Fruit fly (Drosophila melanogaster) whole organism, embryonic: ENCODE data around the gene Cpr67Fb.

ENCODE experiments used
- Adf1 ChIP-seq: fragments of 200-800 bp; sonication (Bioruptor generic); IDR thresholded peaks from 2 replicates; pipeline ENCODE4 v1.3.6; 2022; ENCODE audit warnings: missing biosample characterization, missing genetic modification characterization
- Asciz ChIP-seq: fragments of 200-800 bp; sonication (Bioruptor generic); optimal IDR thresholded peaks from 2 replicates; lab custom pipeline; 2017; ENCODE audit warnings: missing biosample characterization, mild to moderate bottlenecking, missing genetic modification characterization, missing genetic modification reagents
- Bgb ChIP-seq: fragments of 200-800 bp; sonication (Bioruptor generic); IDR thresholded peaks from 2 replicates; pipeline ENCODE4 v1.3.6; 2022; ENCODE audit warnings: missing biosample characterization, missing genetic modification characterization; ENCODE audit not compliant: partially characterized antibody
- CG11456 ChIP-seq: fragments of 200-800 bp; sonication (Bioruptor generic); IDR thresholded peaks from 3 replicates; pipeline ENCODE4 v1.3.6; 2022; ENCODE audit warnings: missing biosample characterization, missing genetic modification characterization
- CG11560 ChIP-seq: fragments of 200-800 bp; sonication (Bioruptor generic); IDR thresholded peaks from 3 replicates; pipeline ENCODE4 v1.3.6; 2022; ENCODE audit warnings: missing biosample characterization, missing genetic modification characterization
- CG12299 ChIP-seq: fragments of 200-800 bp; sonication (Bioruptor generic); optimal IDR thresholded peaks from 2 replicates; lab custom pipeline; 2018; ENCODE audit warnings: missing biosample characterization, mild to moderate bottlenecking, missing genetic modification characterization
- CG12391 ChIP-seq: fragments of 200-800 bp; sonication (Bioruptor generic); optimal IDR thresholded peaks from 3 replicates; lab custom pipeline; 2018; ENCODE audit warnings: missing biosample characterization, mild to moderate bottlenecking, missing genetic modification characterization, moderate library complexity
- CG14965 ChIP-seq: fragments of 200-800 bp; sonication (Bioruptor generic); optimal IDR thresholded peaks from 2 replicates; lab custom pipeline; 2016; ENCODE audit warnings: missing biosample characterization, missing genetic modification characterization, borderline replicate concordance
- CG1529 ChIP-seq: fragments of 200-800 bp; sonication (Bioruptor generic); optimal IDR thresholded peaks from 3 replicates; lab custom pipeline; 2018; ENCODE audit warnings: missing biosample characterization, missing genetic modification characterization
- CG1603 ChIP-seq: fragments of 200-800 bp; sonication (Bioruptor generic); optimal IDR thresholded peaks from 2 replicates; lab custom pipeline; 2019; ENCODE audit warnings: missing biosample characterization, mild to moderate bottlenecking, missing genetic modification characterization, moderate library complexity
- CG17186 ChIP-seq: fragments of 200-800 bp; sonication (Bioruptor generic); optimal IDR thresholded peaks from 3 replicates; lab custom pipeline; 2017; ENCODE audit warnings: missing biosample characterization, missing genetic modification reagents, missing genetic modification characterization
- CG17802 ChIP-seq: fragments of 200-800 bp; sonication (Bioruptor generic); optimal IDR thresholded peaks from 2 replicates; lab custom pipeline; 2018; ENCODE audit warnings: missing biosample characterization, mild to moderate bottlenecking, missing genetic modification characterization, moderate library complexity
- CG2199 ChIP-seq: fragments of 200-800 bp; sonication (Bioruptor generic); IDR thresholded peaks from 3 replicates; pipeline ENCODE4 v1.3.6; 2022; ENCODE audit warnings: missing biosample characterization, missing genetic modification characterization
- CG3407 ChIP-seq: fragments of 200-800 bp; sonication (Bioruptor generic); optimal IDR thresholded peaks from 2 replicates; lab custom pipeline; 2018; ENCODE audit warnings: missing biosample characterization, mild to moderate bottlenecking, missing genetic modification characterization
- CG3726 ChIP-seq: fragments of 200-800 bp; sonication (Bioruptor generic); IDR thresholded peaks from 3 replicates; pipeline ENCODE4, ENCODE4 v1.3.6; 2022; ENCODE audit warnings: missing biosample characterization, missing genetic modification characterization
- CG42726 ChIP-seq: fragments of 200-800 bp; sonication (Bioruptor generic); IDR thresholded peaks from 2 replicates; pipeline ENCODE4 v1.3.6; 2022; ENCODE audit warnings: missing biosample characterization, missing genetic modification characterization; ENCODE audit not compliant: partially characterized antibody
- CG6689 ChIP-seq: fragments of 200-800 bp; sonication (Bioruptor generic); IDR thresholded peaks from 2 replicates; pipeline ENCODE4 v1.3.6; 2022; ENCODE audit warnings: missing biosample characterization, missing genetic modification characterization
- CG8281 ChIP-seq: fragments of 200-800 bp; sonication (Bioruptor generic); optimal IDR thresholded peaks from 2 replicates; lab custom pipeline; 2018; ENCODE audit warnings: missing biosample characterization, mild to moderate bottlenecking, missing genetic modification characterization, moderate library complexity
- Camta ChIP-seq: fragments of 200-800 bp; sonication (Bioruptor generic); optimal IDR thresholded peaks from 2 replicates; lab custom pipeline; 2016; ENCODE audit warnings: missing biosample characterization, missing genetic modification characterization
- CkIIα-i1 ChIP-seq: fragments of 200-800 bp; sonication (Bioruptor generic); IDR thresholded peaks from 2 replicates; pipeline ENCODE4 v1.3.6; 2022; ENCODE audit warnings: missing biosample characterization, missing genetic modification characterization
- D19A ChIP-seq: fragments of 200-800 bp; optimal IDR thresholded peaks from 3 replicates; lab custom pipeline; 2019; ENCODE audit warnings: missing biosample characterization, mild to moderate bottlenecking, missing genetic modification characterization, moderate library complexity
- Dip3 ChIP-seq: fragments of 200-800 bp; sonication (Bioruptor generic); optimal IDR thresholded peaks from 3 replicates; lab custom pipeline; 2016; ENCODE audit warnings: missing biosample characterization, missing genetic modification characterization
- Dll ChIP-seq: fragments of 200-800 bp; sonication (Bioruptor generic); IDR thresholded peaks from 4 replicates; pipeline ENCODE4 v1.3.6; 2022; ENCODE audit warnings: missing biosample characterization, missing genetic modification characterization; ENCODE audit not compliant: partially characterized antibody
- Eip74EF ChIP-seq, 2 experiments: fragments of 200-800 bp in 1 of 2; fragments of >200 bp in 1 of 2; sonication (Bioruptor generic) in 1 of 2; optimal IDR thresholded peaks; 2 replicates each; lab custom pipeline; 2017 to 2019; ENCODE audit warnings: missing biosample characterization in 2 of 2, missing genetic modification characterization in 2 of 2, mild to moderate bottlenecking in 1 of 2, moderate library complexity in 1 of 2
- HLH3B ChIP-seq: fragments of 200-800 bp; sonication (Bioruptor generic); IDR thresholded peaks from 2 replicates; pipeline ENCODE4 v1.3.6; 2022; ENCODE audit warnings: missing biosample characterization, missing genetic modification characterization
- MTF-1 ChIP-seq: fragments of 200-800 bp; sonication (Bioruptor generic); optimal IDR thresholded peaks from 2 replicates; lab custom pipeline; 2018; ENCODE audit warnings: missing biosample characterization, mild to moderate bottlenecking, missing genetic modification characterization, borderline replicate concordance
- Mes4 ChIP-seq: fragments of 200-800 bp; sonication (Bioruptor generic); optimal IDR thresholded peaks from 2 replicates; lab custom pipeline; 2016; ENCODE audit warnings: missing biosample characterization, missing genetic modification characterization
- Neu2 ChIP-seq: fragments of 200-800 bp; sonication (Bioruptor generic); optimal IDR thresholded peaks from 3 replicates; lab custom pipeline; 2016; ENCODE audit warnings: missing biosample characterization, missing genetic modification characterization, borderline replicate concordance
- Ptx1 ChIP-seq: fragments of 200-800 bp; sonication (Bioruptor generic); IDR thresholded peaks from 2 replicates; pipeline ENCODE4 v1.3.6; 2022; ENCODE audit warnings: missing biosample characterization, missing genetic modification characterization
- Taf1 ChIP-seq: fragments of 200-800 bp; sonication (Bioruptor generic); IDR thresholded peaks from 2 replicates; pipeline ENCODE4 v1.3.6; 2022; ENCODE audit warnings: missing biosample characterization, missing genetic modification characterization
- ac ChIP-seq: fragments of 200-800 bp; sonication (Bioruptor generic); optimal IDR thresholded peaks from 3 replicates; lab custom pipeline; 2017; ENCODE audit warnings: missing biosample characterization, mild to moderate bottlenecking, missing genetic modification characterization
- bcd ChIP-seq: fragments of 200-800 bp; sonication (Bioruptor generic); optimal IDR thresholded peaks from 2 replicates; lab custom pipeline; 2017; ENCODE audit warnings: missing biosample characterization, mild to moderate bottlenecking, missing genetic modification characterization
- bsh ChIP-seq, 2 experiments: fragments of 200-800 bp; sonication (Bioruptor generic); optimal IDR thresholded peaks; 2 replicates each; lab custom pipeline; 2017 to 2018; ENCODE audit warnings: mild to moderate bottlenecking in 2 of 2, missing biosample characterization in 2 of 2, missing genetic modification characterization in 2 of 2, moderate library complexity in 1 of 2
- caup ChIP-seq: fragments of 200-800 bp; sonication (Bioruptor generic); optimal IDR thresholded peaks from 3 replicates; lab custom pipeline; 2017; ENCODE audit warnings: missing biosample characterization, mild to moderate bottlenecking, missing genetic modification characterization, moderate library complexity; ENCODE audit not compliant: severe bottlenecking
- dmrt99B ChIP-seq: fragments of 200-800 bp; sonication (Bioruptor generic); optimal IDR thresholded peaks from 2 replicates; lab custom pipeline; 2018; ENCODE audit warnings: missing biosample characterization, mild to moderate bottlenecking, missing genetic modification characterization, moderate library complexity
- dysf ChIP-seq: fragments of 200-800 bp; sonication (Bioruptor generic); IDR thresholded peaks from 3 replicates; pipeline ENCODE4 v1.3.6; 2022; ENCODE audit warnings: missing biosample characterization, missing genetic modification characterization
- emc ChIP-seq: fragments of 200-800 bp; sonication (Bioruptor generic); optimal IDR thresholded peaks from 2 replicates; lab custom pipeline; 2016; ENCODE audit warnings: missing biosample characterization, missing genetic modification characterization
- fru ChIP-seq: fragments of >200 bp; optimal IDR thresholded peaks from 2 replicates; lab custom pipeline; 2017
- grn ChIP-seq: fragments of 200-800 bp; sonication (Bioruptor generic); optimal IDR thresholded peaks from 3 replicates; lab custom pipeline; 2017; ENCODE audit warnings: missing biosample characterization, missing genetic modification characterization
- lbe ChIP-seq: fragments of 200-800 bp; sonication (Bioruptor generic); optimal IDR thresholded peaks from 2 replicates; lab custom pipeline; 2016; ENCODE audit warnings: missing biosample characterization, mild to moderate bottlenecking, missing genetic modification characterization
- phol ChIP-seq: fragments of 200-800 bp; sonication (Bioruptor generic); optimal IDR thresholded peaks from 3 replicates; lab custom pipeline; 2018; ENCODE audit warnings: missing biosample characterization, mild to moderate bottlenecking, missing genetic modification characterization, moderate library complexity
- scrt ChIP-seq: fragments of 200-800 bp; sonication (Bioruptor generic); optimal IDR thresholded peaks from 2 replicates; lab custom pipeline; 2018; ENCODE audit warnings: missing biosample characterization, mild to moderate bottlenecking, missing genetic modification characterization, moderate library complexity
- sr ChIP-seq: fragments of 200-800 bp; sonication (Bioruptor generic); IDR thresholded peaks from 3 replicates; pipeline ENCODE4 v1.3.6; 2022; ENCODE audit warnings: missing biosample characterization, missing genetic modification characterization
- stc ChIP-seq: fragments of 200-800 bp; sonication (Bioruptor generic); IDR thresholded peaks from 2 replicates; pipeline ENCODE4 v1.3.6; 2022; ENCODE audit warnings: missing biosample characterization, missing genetic modification characterization
- trh ChIP-seq: fragments of 200-800 bp; sonication (Bioruptor generic); optimal IDR thresholded peaks from 2 replicates; lab custom pipeline; 2016; ENCODE audit warnings: missing biosample characterization, missing genetic modification characterization
- unc-4 ChIP-seq: fragments of 200-800 bp; sonication (Bioruptor generic); IDR thresholded peaks from 2 replicates; pipeline ENCODE4 v1.3.6; 2022; ENCODE audit warnings: missing biosample characterization, missing genetic modification characterization; ENCODE audit not compliant: partially characterized antibody
- unpg ChIP-seq: fragments of 200-800 bp; sonication (Bioruptor generic); optimal IDR thresholded peaks from 3 replicates; lab custom pipeline; 2018; ENCODE audit warnings: missing biosample characterization, mild to moderate bottlenecking, missing genetic modification characterization, moderate library complexity
- vfl ChIP-seq: fragments of 200-800 bp; sonication (Bioruptor generic); optimal IDR thresholded peaks from 2 replicates; lab custom pipeline; 2016; ENCODE audit warnings: missing biosample characterization, missing genetic modification characterization
- zen2 ChIP-seq: fragments of 200-800 bp; sonication (Bioruptor generic); IDR thresholded peaks from 3 replicates; pipeline ENCODE4 v1.3.6; 2022; ENCODE audit warnings: missing biosample characterization, missing genetic modification characterization; ENCODE audit not compliant: partially characterized antibody

Gene Cpr67Fb

dm6 chr3L:10847790-10848492 lies 46.0 kb upstream of the Cpr67Fb start (continued):
- no peak for TF ChIP-seq MTF-1
- no peak for TF ChIP-seq Mes4
- no peak for TF ChIP-seq sr
- TF ChIP-seq Camta (GFP tag; lab: Kevin White, UChicago) = no peak
- no peak for TF ChIP-seq CG8281 (tag; lab: Kevin White, UChicago)
- no peak for TF ChIP-seq Asciz (GFP tag; lab: Kevin White, UChicago)
- TF ChIP-seq zen2 (GFP tag; lab: Robert Waterston, UW) = no peak
- TF ChIP-seq trh = no peak
- TF ChIP-seq Bgb = no peak
- TF ChIP-seq stc = no peak
- no peak for TF ChIP-seq CG1529 (GFP tag; lab: Kevin White, UChicago)
- TF ChIP-seq CG2199 (GFP tag; lab: Robert Waterston, UW) = peak; percentile 81; the same call in 1 of the 3 replicates
- no peak for TF ChIP-seq Dll (GFP tag; lab: Robert Waterston, UW)
- no peak for TF ChIP-seq Eip74EF (GFP tag; optimal IDR thresholded peaks at IDR 0.05; lab: Kevin White, UChicago)
- peak; percentile 69 for TF ChIP-seq phol (tag; lab: Kevin White, UChicago)
- no peak for TF ChIP-seq caup (GFP tag; lab: Kevin White, UChicago)
- no peak for TF ChIP-seq CkIIα-i1 (GFP tag; lab: Robert Waterston, UW)
- peak; percentile 5 for TF ChIP-seq dmrt99B (tag; lab: Kevin White, UChicago)
- no peak for TF ChIP-seq bcd
- TF ChIP-seq Adf1 (GFP tag; lab: Robert Waterston, UW) = no peak
- TF ChIP-seq unpg (GFP tag; lab: Kevin White, UChicago) = peak; percentile 27
- peak; percentile 73 for TF ChIP-seq ac
- TF ChIP-seq unc-4 (GFP tag; lab: Robert Waterston, UW) = no peak
- no peak for TF ChIP-seq CG17802 (tag; lab: Kevin White, UChicago)
- no peak for TF ChIP-seq emc
- peak; percentile 37 for TF ChIP-seq D19A (tag; lab: Kevin White, UChicago)
- TF ChIP-seq bsh (GFP tag; optimal IDR thresholded peaks at IDR 0.05; lab: Kevin White, UChicago) = peak in 1 of 2 experiments; percentile 23
- TF ChIP-seq CG11456 (GFP tag; lab: Robert Waterston, UW) = no peak
- no peak for TF ChIP-seq HLH3B (GFP tag; lab: Robert Waterston, UW)
- no peak for TF ChIP-seq CG11560
- TF ChIP-seq CG14965 = no peak
- 0 out of 3 replicates have a peak, but pooled peaks have one; percentile 7 for TF ChIP-seq CG3726 (GFP tag; lab: Robert Waterston, UW)
- no peak for TF ChIP-seq CG6689 (GFP tag; lab: Robert Waterston, UW)
- no peak for TF ChIP-seq CG12299 (tag; lab: Kevin White, UChicago)
- TF ChIP-seq vfl (GFP tag; lab: Kevin White, UChicago) = no peak
- TF ChIP-seq dysf (GFP tag; lab: Robert Waterston, UW) = no peak
- TF ChIP-seq Neu2 (GFP tag; lab: Kevin White, UChicago) = peak; percentile 35
- TF ChIP-seq CG3407 (GFP tag; lab: Kevin White, UChicago) = no peak
- TF ChIP-seq grn (GFP tag; lab: Kevin White, UChicago) = peak; percentile 76
- no peak for TF ChIP-seq Taf1 (GFP tag; lab: Robert Waterston, UW)
- TF ChIP-seq CG42726 (GFP tag; lab: Robert Waterston, UW) = no peak
- TF ChIP-seq Ptx1 (GFP tag; lab: Robert Waterston, UW) = no peak
- TF ChIP-seq scrt (GFP tag; lab: Kevin White, UChicago) = no peak
- TF ChIP-seq CG17186 (GFP tag; lab: Kevin White, UChicago) = no peak
- TF ChIP-seq fru (lab: Kevin White, UChicago) = no peak
- TF ChIP-seq lbe = no peak
- TF ChIP-seq Dip3 = no peak
- TF ChIP-seq CG1603 (tag; lab: Kevin White, UChicago) = peak; percentile 32
- peak; percentile 67 for TF ChIP-seq CG12391 (tag; lab: Kevin White, UChicago)
